Fruit fly (Drosophila melanogaster) whole organism, embryonic: ENCODE results near the gene Cyp12a5.

Experiments used
- Blimp-1 ChIP-seq: fragments of 200-800 bp; sonication (Bioruptor generic); optimal IDR thresholded peaks from 3 replicates; lab custom pipeline; 2018; ENCODE audit warnings: missing biosample characterization, missing genetic modification characterization, mild to moderate bottlenecking, moderate library complexity, missing genetic modification reagents
- CG11456 ChIP-seq: fragments of 200-800 bp; sonication (Bioruptor generic); IDR thresholded peaks from 3 replicates; pipeline ENCODE4 v1.3.6; 2022; ENCODE audit warnings: missing biosample characterization, missing genetic modification characterization
- CG11696 ChIP-seq: fragments of 200-800 bp; sonication (Bioruptor generic); IDR thresholded peaks from 2 replicates; pipeline ENCODE4 v1.3.6; 2022; ENCODE audit warnings: missing biosample characterization, missing genetic modification characterization
- CG12769 ChIP-seq: fragments of 200-800 bp; sonication (Bioruptor generic); optimal IDR thresholded peaks from 2 replicates; lab custom pipeline; 2019; ENCODE audit warnings: missing biosample characterization, mild to moderate bottlenecking, missing genetic modification characterization, moderate library complexity
- CG2199 ChIP-seq: fragments of 200-800 bp; sonication (Bioruptor generic); IDR thresholded peaks from 3 replicates; pipeline ENCODE4 v1.3.6; 2022; ENCODE audit warnings: missing biosample characterization, missing genetic modification characterization
- CG4328 ChIP-seq: fragments of 200-800 bp; sonication (Bioruptor generic); optimal IDR thresholded peaks from 3 replicates; lab custom pipeline; 2017; ENCODE audit warnings: missing biosample characterization, missing genetic modification reagents, missing genetic modification characterization
- CG6683 ChIP-seq: fragments of 200-800 bp; sonication (Bioruptor generic); optimal IDR thresholded peaks from 2 replicates; lab custom pipeline; 2017; ENCODE audit warnings: missing biosample characterization, mild to moderate bottlenecking, missing genetic modification characterization, missing genetic modification reagents
- CG7745 ChIP-seq: fragments of 200-800 bp; sonication (Bioruptor generic); optimal IDR thresholded peaks from 2 replicates; lab custom pipeline; 2018; ENCODE audit warnings: missing biosample characterization, mild to moderate bottlenecking, missing genetic modification characterization, moderate library complexity
- Elba2 ChIP-seq: fragments of 200-800 bp; sonication (Bioruptor generic); optimal IDR thresholded peaks from 3 replicates; lab custom pipeline; 2016; ENCODE audit warnings: missing biosample characterization, missing genetic modification characterization
- Ets65A ChIP-seq: fragments of 200-800 bp; sonication (Bioruptor generic); peaks from one replicate; lab custom pipeline; 2016; ENCODE audit warnings: missing biosample characterization, missing genetic modification characterization
- NC2α ChIP-seq: fragments of 200-800 bp; sonication (Bioruptor generic); optimal IDR thresholded peaks from 2 replicates; lab custom pipeline; 2016; ENCODE audit warnings: missing biosample characterization, missing genetic modification characterization
- Pdp1 ChIP-seq, 2 experiments: fragments of 200-800 bp; sonication (Bioruptor generic); optimal IDR thresholded peaks; 3 replicates each; lab custom pipeline; 2016; ENCODE audit warnings: missing biosample characterization in 2 of 2, missing genetic modification characterization in 2 of 2, mild to moderate bottlenecking in 1 of 2, moderate library complexity in 1 of 2
- Sry-δ ChIP-seq: fragments of 200-800 bp; sonication (Bioruptor generic); optimal IDR thresholded peaks from 2 replicates; lab custom pipeline; 2016; ENCODE audit warnings: missing biosample characterization, missing genetic modification characterization
- Stat92E ChIP-seq, 3 experiments: fragments of >200 bp in 2 of 3; fragments of 200-800 bp in 1 of 3; sonication (Bioruptor generic) in 1 of 3; optimal IDR thresholded peaks; 2 replicates each; lab custom pipeline; 2017 to 2019; ENCODE audit warnings: missing biosample characterization in 3 of 3, missing genetic modification characterization in 3 of 3, mild to moderate bottlenecking in 1 of 3, moderate library complexity in 1 of 3
- Xrp1 ChIP-seq: fragments of 200-800 bp; sonication (Bioruptor generic); IDR thresholded peaks from 2 replicates; pipeline ENCODE4 v1.3.6; 2022; ENCODE audit warnings: missing biosample characterization, missing genetic modification characterization
- abd-A ChIP-seq: fragments of 200-800 bp; sonication (Bioruptor generic); optimal IDR thresholded peaks from 3 replicates; lab custom pipeline; 2019; ENCODE audit warnings: missing biosample characterization, mild to moderate bottlenecking, missing genetic modification characterization, moderate library complexity
- ac ChIP-seq: fragments of 200-800 bp; sonication (Bioruptor generic); optimal IDR thresholded peaks from 3 replicates; lab custom pipeline; 2017; ENCODE audit warnings: missing biosample characterization, mild to moderate bottlenecking, missing genetic modification characterization
- ash1 ChIP-seq: fragments of 200-800 bp; sonication (Bioruptor generic); optimal IDR thresholded peaks from 2 replicates; lab custom pipeline; 2018; ENCODE audit warnings: missing biosample characterization, mild to moderate bottlenecking, missing genetic modification characterization
- bbx ChIP-seq: fragments of 200-800 bp; sonication (Bioruptor generic); IDR thresholded peaks from 2 replicates; pipeline ENCODE4 v1.3.6; 2022; ENCODE audit warnings: missing biosample characterization, missing genetic modification characterization; ENCODE audit not compliant: partially characterized antibody
- cg ChIP-seq: fragments of 200-800 bp; sonication (Bioruptor generic); optimal IDR thresholded peaks from 3 replicates; lab custom pipeline; 2019; ENCODE audit warnings: missing biosample characterization, mild to moderate bottlenecking, missing genetic modification characterization, moderate library complexity
- chm ChIP-seq: fragments of 200-800 bp; sonication (Bioruptor generic); IDR thresholded peaks from 2 replicates; pipeline ENCODE4 v1.3.6; 2022; ENCODE audit warnings: missing biosample characterization, missing genetic modification characterization
- ci ChIP-seq: fragments of 200-800 bp; sonication (Bioruptor generic); IDR thresholded peaks from 3 replicates; pipeline ENCODE4 v1.3.6; 2022; ENCODE audit warnings: missing biosample characterization, missing genetic modification characterization
- da ChIP-seq: fragments of 200-800 bp; sonication (Bioruptor generic); optimal IDR thresholded peaks from 2 replicates; lab custom pipeline; 2016; ENCODE audit warnings: missing biosample characterization, missing genetic modification characterization
- dmrt99B ChIP-seq: fragments of 200-800 bp; sonication (Bioruptor generic); optimal IDR thresholded peaks from 2 replicates; lab custom pipeline; 2018; ENCODE audit warnings: missing biosample characterization, mild to moderate bottlenecking, missing genetic modification characterization, moderate library complexity
- dpn ChIP-seq, 2 experiments: fragments of 200-800 bp; sonication (Bioruptor generic); optimal IDR thresholded peaks; 3 replicates each; lab custom pipeline; 2016; ENCODE audit warnings: missing biosample characterization in 2 of 2, missing genetic modification characterization in 2 of 2
- eve ChIP-seq, 2 experiments: fragments of >200 bp; optimal IDR thresholded peaks; 2 replicates each; lab custom pipeline; 2017; ENCODE audit warnings: missing biosample characterization in 2 of 2, missing genetic modification characterization in 2 of 2
- gcm ChIP-seq: fragments of 200-800 bp; sonication (Bioruptor generic); optimal IDR thresholded peaks from 2 replicates; lab custom pipeline; 2019; ENCODE audit warnings: missing biosample characterization, mild to moderate bottlenecking, missing genetic modification characterization, moderate library complexity
- gsb-n ChIP-seq: fragments of 200-800 bp; sonication (Bioruptor generic); optimal IDR thresholded peaks from 3 replicates; lab custom pipeline; 2018; ENCODE audit warnings: missing biosample characterization, mild to moderate bottlenecking, missing genetic modification characterization
- insv ChIP-seq, 2 experiments: fragments of 200-800 bp; sonication (Bioruptor generic); optimal IDR thresholded peaks; 3 replicates each; lab custom pipeline; 2016 to 2018; ENCODE audit warnings: missing biosample characterization in 2 of 2, missing genetic modification characterization in 2 of 2
- kah ChIP-seq: fragments of 200-800 bp; sonication (Bioruptor generic); optimal IDR thresholded peaks from 2 replicates; lab custom pipeline; 2018; ENCODE audit warnings: missing biosample characterization, mild to moderate bottlenecking, missing genetic modification characterization
- kni ChIP-seq: fragments of 200-800 bp; sonication (Bioruptor generic); optimal IDR thresholded peaks from 3 replicates; lab custom pipeline; 2017; ENCODE audit warnings: mild to moderate bottlenecking, missing biosample characterization, missing genetic modification reagents, missing genetic modification characterization
- lilli ChIP-seq: fragments of 200-800 bp; sonication (Bioruptor generic); optimal IDR thresholded peaks from 3 replicates; lab custom pipeline; 2016; ENCODE audit warnings: missing biosample characterization, missing genetic modification characterization
- nerfin-1 ChIP-seq: fragments of 200-800 bp; sonication (Bioruptor generic); optimal IDR thresholded peaks from 3 replicates; lab custom pipeline; 2019; ENCODE audit warnings: missing biosample characterization, mild to moderate bottlenecking, missing genetic modification characterization, moderate library complexity
- otp ChIP-seq: fragments of 200-800 bp; sonication (Bioruptor generic); IDR thresholded peaks from 3 replicates; pipeline ENCODE4, ENCODE4 v1.3.6; 2022; ENCODE audit warnings: missing biosample characterization, missing genetic modification characterization
- pros ChIP-seq: fragments of 200-800 bp; sonication (Bioruptor generic); optimal IDR thresholded peaks from 3 replicates; lab custom pipeline; 2019; ENCODE audit warnings: missing biosample characterization, mild to moderate bottlenecking, missing genetic modification characterization, moderate library complexity
- run ChIP-seq: fragments of 200-800 bp; sonication (Bioruptor generic); optimal IDR thresholded peaks from 3 replicates; lab custom pipeline; 2018; ENCODE audit warnings: missing biosample characterization, mild to moderate bottlenecking, missing genetic modification characterization
- sd ChIP-seq: fragments of 200-800 bp; sonication (Bioruptor generic); optimal IDR thresholded peaks from 3 replicates; lab custom pipeline; 2018; ENCODE audit warnings: missing biosample characterization, mild to moderate bottlenecking, missing genetic modification characterization, moderate library complexity
- sens ChIP-seq: fragments of 200-800 bp; sonication (Bioruptor generic); peaks from one replicate; lab custom pipeline; 2016; ENCODE audit warnings: missing biosample characterization, missing genetic modification characterization
- sqz ChIP-seq: fragments of 200-800 bp; sonication (Bioruptor generic); optimal IDR thresholded peaks from 3 replicates; lab custom pipeline; 2018; ENCODE audit warnings: missing biosample characterization, mild to moderate bottlenecking, missing genetic modification characterization
- sr ChIP-seq: fragments of 200-800 bp; sonication (Bioruptor generic); IDR thresholded peaks from 3 replicates; pipeline ENCODE4 v1.3.6; 2022; ENCODE audit warnings: missing biosample characterization, missing genetic modification characterization
- twi ChIP-seq: fragments of 200-800 bp; optimal IDR thresholded peaks from 2 replicates; lab custom pipeline; 2019; ENCODE audit warnings: missing biosample characterization, mild to moderate bottlenecking, missing genetic modification characterization, moderate library complexity
- vvl ChIP-seq: fragments of 200-800 bp; sonication (Bioruptor generic); IDR thresholded peaks from 2 replicates; pipeline ENCODE4 v1.3.6; 2022; ENCODE audit warnings: missing biosample characterization, missing genetic modification characterization

Cyp12a5 gene

DNA sequence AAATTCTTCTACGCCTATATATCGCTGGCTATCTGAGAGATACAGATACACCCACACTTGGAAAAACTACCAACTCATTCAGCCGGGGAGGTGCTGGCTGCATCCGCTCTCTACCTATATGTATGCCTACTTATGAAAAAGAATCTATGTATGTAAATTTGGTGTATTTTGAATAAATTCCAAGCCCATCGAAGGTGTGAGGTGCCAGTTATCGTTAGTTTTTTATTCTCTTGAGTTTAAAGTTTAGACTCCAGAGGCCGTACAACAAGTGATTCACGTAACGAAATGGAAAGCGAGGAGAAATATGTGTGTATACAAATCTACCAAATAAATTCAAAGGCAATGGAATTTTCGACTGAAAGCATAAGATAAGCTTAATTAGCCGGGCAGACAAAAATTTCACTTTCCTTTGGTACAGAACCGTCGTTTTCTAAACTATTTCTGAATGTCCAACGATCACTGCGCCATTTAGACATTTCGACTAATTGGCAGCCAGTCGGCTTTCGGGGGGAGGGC lies 40.6 kb upstream of the Cyp12a5 start:
- TF ChIP-seq ci (GFP tag; lab: Robert Waterston, UW): 0 out of 3 replicates have a peak, but pooled peaks have one; percentile 57
- TF ChIP-seq CG7745 (tag; lab: Kevin White, UChicago): no peak
- TF ChIP-seq Pdp1 (GFP tag; optimal IDR thresholded peaks at IDR 0.05; lab: Kevin White, UChicago): peak in 1 of 2 experiments; percentile 40
- TF ChIP-seq sd (tag; lab: Kevin White, UChicago): peak; percentile 91
- peak; percentile 83 for TF ChIP-seq kni (GFP tag; lab: Kevin White, UChicago)
- TF ChIP-seq vvl (GFP tag; lab: Robert Waterston, UW): peak; percentile 55; the same call in 1 of the 2 replicates
- peak; percentile 13 for TF ChIP-seq CG12769 (tag; lab: Kevin White, UChicago)
- TF ChIP-seq CG11456 (GFP tag; lab: Robert Waterston, UW): no peak
- peak; percentile 95 for TF ChIP-seq Blimp-1
- no peak for TF ChIP-seq dmrt99B (tag; lab: Kevin White, UChicago)
- TF ChIP-seq sr (GFP tag; lab: Robert Waterston, UW): peak; percentile 86
- TF ChIP-seq abd-A (tag; lab: Kevin White, UChicago): peak; percentile 38
- peak; percentile 48 for TF ChIP-seq sens
- TF ChIP-seq cg (GFP tag; lab: Kevin White, UChicago): peak; percentile 42
- peak in 1 of 2 experiments; percentile 72 for TF ChIP-seq eve (GFP tag; optimal IDR thresholded peaks at IDR 0.05; lab: Kevin White, UChicago)
- no peak for TF ChIP-seq CG6683 (GFP tag; lab: Kevin White, UChicago)
- TF ChIP-seq dpn (GFP tag; optimal IDR thresholded peaks at IDR 0.05; lab: Kevin White, UChicago): no peak
- TF ChIP-seq, all 482 proteins: peak for 12

DNA sequence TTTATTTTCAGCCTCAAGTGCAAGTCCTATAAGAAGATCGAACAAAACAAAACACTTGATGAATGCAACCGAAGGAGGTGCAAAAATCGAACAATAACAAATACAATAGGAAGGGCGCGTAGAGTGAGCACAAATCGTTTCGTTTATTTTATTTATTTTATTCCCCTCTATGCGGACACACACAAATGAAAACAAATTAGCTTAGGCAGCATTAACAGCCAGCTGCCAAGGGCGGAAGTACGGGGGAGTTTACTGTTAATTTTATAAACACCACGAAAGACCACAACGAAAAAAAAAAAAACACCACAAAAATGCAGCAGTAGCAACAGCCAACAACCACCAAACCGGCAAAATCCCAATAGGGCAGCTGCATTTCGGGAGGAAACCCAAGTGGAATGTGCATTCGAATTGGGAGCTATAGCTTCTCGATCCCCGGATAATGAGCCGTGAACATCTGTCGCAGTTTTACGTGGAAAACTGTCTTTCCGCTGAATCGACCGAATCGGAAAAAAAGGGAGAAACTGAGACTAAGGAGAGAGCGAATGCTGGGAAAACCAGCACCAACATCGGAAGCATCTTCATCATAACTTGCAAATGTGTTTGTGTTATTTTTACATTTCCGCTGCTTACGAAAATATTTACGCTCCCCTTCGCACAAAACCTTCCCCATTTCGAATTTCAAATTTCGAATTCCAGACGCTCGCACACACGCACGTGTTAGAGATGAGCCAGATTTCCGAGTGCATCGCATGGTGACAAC lies 39.9 kb upstream of the Cyp12a5 start:
- TF ChIP-seq sd (tag; lab: Kevin White, UChicago): peak; percentile 80
- peak; percentile 54; the same call in 1 of the 3 replicates for TF ChIP-seq CG2199 (GFP tag; lab: Robert Waterston, UW)
- TF ChIP-seq pros (GFP tag; lab: Kevin White, UChicago): peak; percentile 66
- TF ChIP-seq da: peak; percentile 0
- 0 out of 2 replicates have a peak, but pooled peaks have one; percentile 12 for TF ChIP-seq chm (GFP tag; lab: Robert Waterston, UW)
- peak; percentile 54 for TF ChIP-seq sqz (GFP tag; lab: Kevin White, UChicago)
- 0 out of 3 replicates have a peak, but pooled peaks have one; percentile 4 for TF ChIP-seq otp (GFP tag; lab: Robert Waterston, UW)
- TF ChIP-seq lilli (GFP tag; lab: Kevin White, UChicago): no peak
- TF ChIP-seq sens: peak; percentile 50
- no peak for TF ChIP-seq NC2α
- peak; percentile 19 for TF ChIP-seq CG12769 (tag; lab: Kevin White, UChicago)
- no peak for TF ChIP-seq CG11696 (GFP tag; lab: Robert Waterston, UW)
- peak; percentile 78 for TF ChIP-seq kah (GFP tag; lab: Kevin White, UChicago)
- TF ChIP-seq Elba2 (GFP tag; lab: Kevin White, UChicago): peak; percentile 93
- TF ChIP-seq ash1 (GFP tag; lab: Kevin White, UChicago): no peak
- no peak for TF ChIP-seq Sry-δ
- peak; percentile 66 to 86 for TF ChIP-seq insv (GFP tag; optimal IDR thresholded peaks at IDR 0.05; lab: Kevin White, UChicago)
- TF ChIP-seq run (tag; lab: Kevin White, UChicago): peak; percentile 14
- TF ChIP-seq Ets65A: peak; percentile 47
- peak in 1 of 3 experiments; percentile 8 for TF ChIP-seq Stat92E (GFP tag; optimal IDR thresholded peaks at IDR 0.05; lab: Kevin White, UChicago)
- peak; percentile 84 for TF ChIP-seq gcm (GFP tag; lab: Kevin White, UChicago)
- peak; percentile 20 for TF ChIP-seq ac (GFP tag; lab: Kevin White, UChicago)
- TF ChIP-seq Xrp1 (GFP tag; lab: Robert Waterston, UW): no peak
- peak; percentile 47 for TF ChIP-seq gsb-n
- TF ChIP-seq CG4328 (GFP tag; lab: Kevin White, UChicago): no peak
- peak; percentile 57 for TF ChIP-seq nerfin-1 (tag; lab: Kevin White, UChicago)
- peak; percentile 45 for TF ChIP-seq twi (tag; lab: Kevin White, UChicago)
- TF ChIP-seq bbx (GFP tag; lab: Robert Waterston, UW): 0 out of 2 replicates have a peak, but pooled peaks have one; percentile 23
